Worm (Caenorhabditis elegans) whole organism, L4 larva: Measurements from ENCODE around the gene R10E11.5.
A peak's percentile ranks its signal among the peaks of the same experiment; 100 is the strongest.

Source experiments
- F26F4.8 ChIP-seq: fragments of 200-800 bp; sonication (Bioruptor generic); conservative IDR thresholded peaks from 2 replicates; pipeline ENCODE4 v1.3.6; 2022; ENCODE audit warnings: missing genetic modification characterization, missing compliant biosample characterization
- F49E8.2 ChIP-seq: sonication (generic microtip); optimal IDR thresholded peaks from 2 replicates; lab custom pipeline; 2016; ENCODE audit warnings: missing compliant biosample characterization, mild to moderate bottlenecking, missing genetic modification characterization, borderline replicate concordance
- T20F7.1 ChIP-seq: fragments of 200-800 bp; sonication (Bioruptor generic); optimal IDR thresholded peaks from 2 replicates; lab custom pipeline; 2018; ENCODE audit warnings: mild to moderate bottlenecking, missing genetic modification characterization, missing compliant biosample characterization
- T26A8.4 ChIP-seq: fragments of 200-800 bp; sonication (Bioruptor generic); IDR thresholded peaks from 2 replicates; pipeline ENCODE4 v1.3.6; 2022; ENCODE audit warnings: missing genetic modification characterization, missing compliant biosample characterization
- Y105C5A.15 ChIP-seq: fragments of 200-800 bp; sonication (Bioruptor generic); IDR thresholded peaks from 2 replicates; pipeline ENCODE4 v1.3.6; 2022; ENCODE audit warnings: missing genetic modification characterization, missing compliant biosample characterization
- Y75B8A.6 ChIP-seq: fragments of 200-800 bp; sonication (Bioruptor generic); IDR thresholded peaks from 2 replicates; pipeline ENCODE4 v1.3.6; 2022; ENCODE audit warnings: missing genetic modification reagents, missing genetic modification characterization, missing compliant biosample characterization
- ZK337.2 ChIP-seq: fragments of 200-800 bp; sonication (Bioruptor generic); IDR thresholded peaks from 2 replicates; pipeline ENCODE4 v1.3.6; 2022; ENCODE audit warnings: missing genetic modification reagents, missing genetic modification characterization, missing compliant biosample characterization
- ZK546.5 ChIP-seq, 2 experiments: sonication (generic microtip); optimal IDR thresholded peaks; 2 replicates each; lab custom pipeline; 2017; ENCODE audit warnings: missing biosample characterization in 2 of 2, missing genetic modification characterization in 2 of 2
- aly-2 ChIP-seq: sonication (generic microtip); optimal IDR thresholded peaks from 2 replicates; lab custom pipeline; 2018; ENCODE audit warnings: missing biosample characterization, missing genetic modification characterization
- ceh-20 ChIP-seq: fragments of 200-800 bp; sonication (Bioruptor generic); IDR thresholded peaks from 2 replicates; pipeline ENCODE4 v1.3.6; 2022; ENCODE audit warnings: missing genetic modification reagents, missing genetic modification characterization, missing compliant biosample characterization
- ceh-32 ChIP-seq: sonication (generic microtip); optimal IDR thresholded peaks from 2 replicates; lab custom pipeline; 2016; ENCODE audit warnings: mild to moderate bottlenecking, missing genetic modification characterization, missing compliant biosample characterization; ENCODE audit not compliant: poor library complexity
- ceh-62 ChIP-seq: sonication (generic microtip); optimal IDR thresholded peaks from 2 replicates; lab custom pipeline; 2017; ENCODE audit warnings: missing biosample characterization, missing genetic modification characterization
- cey-2 ChIP-seq: sonication (generic microtip); optimal IDR thresholded peaks from 3 replicates; lab custom pipeline; 2017; ENCODE audit warnings: missing genetic modification characterization, mild to moderate bottlenecking, missing compliant biosample characterization, antibody characterized with exemption, borderline replicate concordance; ENCODE audit not compliant: insufficient read depth
- daf-12 ChIP-seq: fragments of 150-350 bp; optimal IDR thresholded peaks from 2 replicates; lab custom pipeline; 2014; ENCODE audit warnings: missing biosample characterization, missing genetic modification reagents, missing genetic modification characterization
- daf-16 ChIP-seq, 3 experiments: sonication (generic microtip); optimal IDR thresholded peaks; 2 replicates each; lab custom pipeline; 2016 to 2017; ENCODE audit warnings: missing genetic modification characterization in 3 of 3, missing genetic modification reagents in 3 of 3, mild to moderate bottlenecking in 2 of 3, missing compliant biosample characterization in 2 of 3, missing biosample characterization in 1 of 3, moderate library complexity in 1 of 3
- daf-19 ChIP-seq: fragments of 200-800 bp; sonication (Bioruptor generic); conservative IDR thresholded peaks from 2 replicates; pipeline ENCODE4 v1.3.6; 2022; ENCODE audit warnings: missing genetic modification characterization, missing compliant biosample characterization
- dmd-6 ChIP-seq: fragments of 200-800 bp; sonication (Bioruptor generic); IDR thresholded peaks from 2 replicates; pipeline ENCODE4 v1.3.6; 2022; ENCODE audit warnings: missing genetic modification reagents, missing genetic modification characterization, missing compliant biosample characterization
- dmd-9 ChIP-seq: fragments of 200-800 bp; sonication (Bioruptor generic); IDR thresholded peaks from 2 replicates; pipeline ENCODE4 v1.3.6; 2022; ENCODE audit warnings: missing genetic modification reagents, missing genetic modification characterization, missing compliant biosample characterization
- duxl-1 ChIP-seq: sonication (generic microtip); optimal IDR thresholded peaks from 2 replicates; lab custom pipeline; 2016; ENCODE audit warnings: mild to moderate bottlenecking, missing genetic modification characterization, moderate library complexity, missing compliant biosample characterization; ENCODE audit not compliant: poor library complexity
- fkh-10 ChIP-seq: fragments of 150-350 bp; optimal IDR thresholded peaks from 2 replicates; lab custom pipeline; 2014; ENCODE audit warnings: missing biosample characterization, missing genetic modification reagents, missing genetic modification characterization
- gei-8 ChIP-seq: fragments of 200-800 bp; sonication (Bioruptor generic); optimal IDR thresholded peaks from 2 replicates; lab custom pipeline; 2018; ENCODE audit warnings: mild to moderate bottlenecking, missing genetic modification characterization, missing compliant biosample characterization
- hlh-30 ChIP-seq: sonication (generic microtip); optimal IDR thresholded peaks from 2 replicates; lab custom pipeline; 2017; ENCODE audit warnings: antibody characterized with exemption, mild to moderate bottlenecking, missing genetic modification characterization, missing compliant biosample characterization; ENCODE audit not compliant: insufficient read depth
- lin-1 ChIP-seq: fragments of 200-800 bp; sonication (Bioruptor generic); IDR thresholded peaks from 2 replicates; pipeline ENCODE4 v1.3.6; 2022; ENCODE audit warnings: missing genetic modification reagents, missing genetic modification characterization, missing compliant biosample characterization
- lin-13 ChIP-seq: fragments of 150-350 bp; optimal IDR thresholded peaks from 2 replicates; lab custom pipeline; 2014; ENCODE audit warnings: missing biosample characterization, missing genetic modification reagents, missing genetic modification characterization
- lin-15B ChIP-seq: fragments of 150-350 bp; sonication (generic microtip); optimal IDR thresholded peaks from 3 replicates; lab custom pipeline; 2014; ENCODE audit warnings: missing biosample characterization, missing genetic modification characterization
- lin-29 ChIP-seq: fragments of 200-800 bp; sonication (Bioruptor generic); IDR thresholded peaks from 2 replicates; pipeline ENCODE4 v1.3.6; 2022; ENCODE audit warnings: missing genetic modification reagents, missing genetic modification characterization, missing compliant biosample characterization
- lin-38 ChIP-seq: fragments of 200-800 bp; sonication (Bioruptor generic); IDR thresholded peaks from 2 replicates; pipeline ENCODE4 v1.3.6; 2022; ENCODE audit warnings: missing genetic modification reagents, missing genetic modification characterization, missing compliant biosample characterization
- lin-39 ChIP-seq: fragments of 150-350 bp; optimal IDR thresholded peaks from 2 replicates; lab custom pipeline; 2014; ENCODE audit warnings: missing biosample characterization, missing genetic modification reagents, missing genetic modification characterization
- lsy-2 ChIP-seq, 2 experiments: fragments of 150-350 bp in 1 of 2; sonication (generic microtip) in 1 of 2; optimal IDR thresholded peaks; 2 replicates each; lab custom pipeline; 2014 to 2017; ENCODE audit warnings: missing biosample characterization in 2 of 2, missing genetic modification characterization in 2 of 2
- mdt-29 ChIP-seq: fragments of 200-800 bp; sonication (Bioruptor generic); IDR thresholded peaks from 2 replicates; pipeline ENCODE4 v1.3.6; 2022; ENCODE audit warnings: missing genetic modification reagents, missing genetic modification characterization, missing compliant biosample characterization
- mep-1 ChIP-seq: fragments of 150-350 bp; sonication (generic microtip); optimal IDR thresholded peaks from 3 replicates; lab custom pipeline; 2014; ENCODE audit warnings: missing biosample characterization, missing genetic modification characterization
- mes-2 ChIP-seq: sonication (generic microtip); optimal IDR thresholded peaks from 2 replicates; lab custom pipeline; 2016; ENCODE audit warnings: missing genotype, mild to moderate bottlenecking, missing genetic modification characterization, missing compliant biosample characterization; ENCODE audit not compliant: poor library complexity, severe bottlenecking
- nhr-10 ChIP-seq: fragments of 150-350 bp; optimal IDR thresholded peaks from 2 replicates; lab custom pipeline; 2014; ENCODE audit warnings: missing biosample characterization, missing genetic modification characterization
- nhr-111 ChIP-seq: fragments of 200-800 bp; sonication (Bioruptor generic); optimal IDR thresholded peaks from 2 replicates; lab custom pipeline; 2018; ENCODE audit warnings: mild to moderate bottlenecking, missing genetic modification characterization, missing compliant biosample characterization
- nhr-237 ChIP-seq: sonication (generic microtip); optimal IDR thresholded peaks from 2 replicates; lab custom pipeline; 2017; ENCODE audit warnings: missing biosample characterization, missing genetic modification characterization
- nhr-28 ChIP-seq: fragments of 150-350 bp; optimal IDR thresholded peaks from 2 replicates; lab custom pipeline; 2014; ENCODE audit warnings: missing biosample characterization, missing genetic modification characterization
- nhr-42 ChIP-seq: fragments of 200-800 bp; sonication (Bioruptor generic); IDR thresholded peaks from 2 replicates; pipeline ENCODE4 v1.3.6; 2022; ENCODE audit warnings: missing genetic modification characterization, missing compliant biosample characterization
- nhr-48 ChIP-seq: sonication (generic microtip); optimal IDR thresholded peaks from 2 replicates; lab custom pipeline; 2016; ENCODE audit warnings: mild to moderate bottlenecking, missing genetic modification characterization, missing compliant biosample characterization
- pha-4 ChIP-seq, 2 experiments: fragments of 150-350 bp in 1 of 2; fragments of 200-800 bp in 1 of 2; sonication (Bioruptor generic) in 1 of 2; IDR thresholded peaks in 1 of 2; optimal IDR thresholded peaks in 1 of 2; 2 replicates each; pipeline versions ENCODE4 v1.3.6 to Lab custom; 2014 to 2022; ENCODE audit warnings: missing genetic modification characterization in 2 of 2, missing genetic modification reagents in 2 of 2, missing biosample characterization in 1 of 2, missing compliant biosample characterization in 1 of 2
- php-3 ChIP-seq: fragments of 200-800 bp; sonication (Bioruptor generic); IDR thresholded peaks from 2 replicates; pipeline ENCODE4 v1.3.6; 2022; ENCODE audit warnings: missing genetic modification reagents, missing genetic modification characterization, missing compliant biosample characterization
- skn-1 ChIP-seq: fragments of 150-350 bp; optimal IDR thresholded peaks from 2 replicates; lab custom pipeline; 2014; ENCODE audit warnings: missing biosample characterization, missing genetic modification characterization
- snpc-1.2 ChIP-seq: fragments of 200-800 bp; sonication (Bioruptor generic); IDR thresholded peaks from 2 replicates; pipeline ENCODE4 v1.3.6; 2022; ENCODE audit warnings: missing genetic modification reagents, missing genetic modification characterization, missing compliant biosample characterization
- snpc-4 ChIP-seq: fragments of 150-350 bp; optimal IDR thresholded peaks from 2 replicates; lab custom pipeline; 2014; ENCODE audit warnings: missing biosample characterization, missing genetic modification characterization
- tag-97 ChIP-seq: fragments of 200-800 bp; sonication (Bioruptor generic); IDR thresholded peaks from 2 replicates; pipeline ENCODE4 v1.3.6; 2022; ENCODE audit warnings: missing genetic modification characterization, missing compliant biosample characterization
- unc-130 ChIP-seq: sonication (generic microtip); optimal IDR thresholded peaks from 2 replicates; lab custom pipeline; 2016; ENCODE audit warnings: missing genetic modification reagents, missing genetic modification characterization, missing compliant biosample characterization
- vab-7 ChIP-seq: fragments of 200-800 bp; sonication (Bioruptor generic); IDR thresholded peaks from 2 replicates; pipeline ENCODE4 v1.3.6; 2022; ENCODE audit warnings: missing genetic modification reagents, missing genetic modification characterization, missing compliant biosample characterization
- zfp-3 ChIP-seq: fragments of 200-800 bp; sonication (Bioruptor generic); conservative IDR thresholded peaks from 2 replicates; pipeline ENCODE4 v1.3.6; 2022; ENCODE audit warnings: missing genetic modification reagents, missing genetic modification characterization, missing compliant biosample characterization
- zip-11 ChIP-seq: fragments of 200-800 bp; sonication (Bioruptor generic); IDR thresholded peaks from 2 replicates; pipeline ENCODE4 v1.3.6; 2022; ENCODE audit warnings: missing genetic modification characterization, missing compliant biosample characterization

R10E11.5 gene

ce11 chrIII:9766175-9766574 is 23.3 kb downstream of the R10E11.5 start, which contains the start of gene cbp-1 (continued):
- TF ChIP-seq T26A8.4 (GFP tag; lab: Robert Waterston, UW) (no peak), lin-29 (no peak), ceh-32 (no peak), ZK337.2 (no peak), fkh-10 (GFP tag; lab: Kevin White, UChicago) (no peak), hlh-30 (peak; percentile 8), lsy-2 (tag; optimal IDR thresholded peaks at IDR 0.05; lab: Kevin White, UChicago) (peak; percentile 4 to 70), Y75B8A.6 (GFP tag; lab: Robert Waterston, UW) (no peak), nhr-237 (tag; lab: Kevin White, UChicago) (no peak), mep-1 (tag; lab: Kevin White, UChicago) (peak; percentile 20), tag-97 (GFP tag; lab: Robert Waterston, UW) (no peak), unc-130 (GFP tag; lab: Kevin White, UChicago) (no peak), ceh-20 (GFP tag; lab: Robert Waterston, UW) (no peak), lin-13 (no peak), zfp-3 (GFP tag; lab: Robert Waterston, UW) (no peak), mdt-29 (no peak), lin-1 (GFP tag; lab: Robert Waterston, UW) (no peak), lin-39 (tag; lab: Kevin White, UChicago) (no peak), Y105C5A.15 (GFP tag; lab: Robert Waterston, UW) (no peak), skn-1 (no peak), F49E8.2 (tag; lab: Kevin White, UChicago) (no peak), nhr-28 (tag; lab: Kevin White, UChicago) (peak; percentile 20), ceh-62 (no peak), snpc-4 (no peak), ZK546.5 (tag; optimal IDR thresholded peaks at IDR 0.05; lab: Kevin White, UChicago) (no peak), daf-16 (GFP tag; optimal IDR thresholded peaks at IDR 0.05; lab: Kevin White, UChicago) (no peak), daf-16 (tag; optimal IDR thresholded peaks at IDR 0.05; lab: Kevin White, UChicago) (no peak), daf-12 (no peak), daf-19 (GFP tag; lab: Robert Waterston, UW) (no peak), gei-8 (GFP tag; lab: Kevin White, UChicago) (no peak), zip-11 (GFP tag; lab: Robert Waterston, UW) (no peak), nhr-111 (GFP tag; lab: Kevin White, UChicago) (no peak), nhr-48 (tag; lab: Kevin White, UChicago) (no peak), php-3 (no peak), duxl-1 (tag; lab: Kevin White, UChicago) (peak; percentile 11), lin-15B (tag; lab: Kevin White, UChicago) (no peak), F26F4.8 (GFP tag; lab: Robert Waterston, UW) (no peak), pha-4 (GFP tag; IDR thresholded peaks at IDR 0.05; lab: Robert Waterston, UW) (no peak), pha-4 (tag; optimal IDR thresholded peaks at IDR 0.05; lab: Kevin White, UChicago) (no peak), mes-2 (peak; percentile 63), cey-2 (no peak), dmd-9 (GFP tag; lab: Robert Waterston, UW) (no peak), vab-7 (GFP tag; lab: Robert Waterston, UW) (no peak), nhr-42 (GFP tag; lab: Robert Waterston, UW) (no peak), nhr-10 (tag; lab: Kevin White, UChicago) (no peak), lin-38 (GFP tag; lab: Robert Waterston, UW) (no peak), aly-2 (tag; lab: Kevin White, UChicago) (no peak), dmd-6 (GFP tag; lab: Robert Waterston, UW) (0 out of 2 replicates have a peak, but pooled peaks have one; percentile 11), snpc-1.2 (no peak), T20F7.1 (no peak)
- TF ChIP-seq, all 104 proteins: peak for 12
